Worm (Caenorhabditis elegans): ENCODE measurements around the gene T22B2.1.

- TF ChIP-seq nfya-1 (tag; optimal IDR thresholded peaks at IDR 0.05; ENCODE audit: insufficient read depth), result no peak
- no peak for TF ChIP-seq mml-1 (tag; optimal IDR thresholded peaks at IDR 0.05)
- TF ChIP-seq unc-39 (tag; optimal IDR thresholded peaks at IDR 0.05), result no peak
Observed at ce11 chrX:3968209-3968960, 42.5 kb downstream of the T22B2.1 start, which contains the start of gene C16B8.3.
